Fruit fly (Drosophila melanogaster) whole organism, wandering third instar larva: ENCODE data around the gene Lrrk.

Experiments
- Abd-B ChIP-seq: fragments of >200 bp; optimal IDR thresholded peaks from 2 replicates; lab custom pipeline; 2017; ENCODE audit warnings: missing biosample characterization, missing genetic modification characterization
- Dfd ChIP-seq: fragments of >200 bp; optimal IDR thresholded peaks from 2 replicates; lab custom pipeline; 2017; ENCODE audit warnings: missing biosample characterization, missing genetic modification characterization
- Dif ChIP-seq: fragments of 200-275, 200-300 bp; sonication (Bioruptor generic); optimal IDR thresholded peaks from 2 replicates; lab custom pipeline; 2018; ENCODE audit warnings: missing biosample characterization, missing genetic modification characterization; ENCODE audit not compliant: partially characterized antibody
- HLH106 ChIP-seq: fragments of 200-800 bp; optimal IDR thresholded peaks from 3 replicates; lab custom pipeline; 2019; ENCODE audit warnings: missing biosample characterization, mild to moderate bottlenecking, missing genetic modification characterization, moderate library complexity
- Hnf4 ChIP-seq: fragments of 200-800 bp; sonication (Bioruptor generic); optimal IDR thresholded peaks from 2 replicates; lab custom pipeline; 2016; ENCODE audit warnings: missing biosample characterization, mild to moderate bottlenecking, missing genetic modification characterization
- Jra ChIP-seq: sonication (Bioruptor generic); optimal IDR thresholded peaks from 2 replicates; lab custom pipeline; 2016; ENCODE audit warnings: missing biosample characterization, missing genetic modification characterization
- Myc ChIP-seq: fragments of >200 bp; optimal IDR thresholded peaks from 2 replicates; lab custom pipeline; 2017
- Vsx2 ChIP-seq: fragments of 200-300, 225-300 bp; sonication (Bioruptor generic); optimal IDR thresholded peaks from 2 replicates; lab custom pipeline; 2018; ENCODE audit warnings: missing biosample characterization, missing genetic modification characterization; ENCODE audit not compliant: partially characterized antibody
- brk ChIP-seq: fragments of 200-800 bp; sonication (Bioruptor generic); optimal IDR thresholded peaks from 2 replicates; lab custom pipeline; 2016; ENCODE audit warnings: missing biosample characterization, mild to moderate bottlenecking, missing genetic modification characterization
- dl ChIP-seq, 2 experiments: fragments of 175-275, 200-275 bp in 1 of 2; fragments of 200-275 bp in 1 of 2; sonication (Bioruptor generic); optimal IDR thresholded peaks; lab custom pipeline; 2018; ENCODE audit warnings: mild to moderate bottlenecking in 2 of 2, missing biosample characterization in 2 of 2, missing genetic modification characterization in 2 of 2, moderate library complexity in 2 of 2; ENCODE audit not compliant: partially characterized antibody in 2 of 2, insufficient read depth in 1 of 2
- ey ChIP-seq: fragments of 200-800 bp; sonication (Bioruptor generic); optimal IDR thresholded peaks from 2 replicates; lab custom pipeline; 2016; ENCODE audit warnings: missing biosample characterization, missing genetic modification characterization
- foxo ChIP-seq, 2 experiments: fragments of 200-800 bp; sonication (Bioruptor generic); optimal IDR thresholded peaks; 2 replicates in 1 of 2; 3 replicates in 1 of 2; lab custom pipeline; 2016 to 2017; ENCODE audit warnings: missing biosample characterization in 2 of 2, missing genetic modification characterization in 2 of 2
- fru ChIP-seq: fragments of 200-800 bp; sonication (Bioruptor generic); optimal IDR thresholded peaks from 3 replicates; lab custom pipeline; 2016; ENCODE audit warnings: missing biosample characterization, mild to moderate bottlenecking, missing genetic modification characterization
- h ChIP-seq: fragments of 200-800 bp; sonication (Bioruptor generic); optimal IDR thresholded peaks from 3 replicates; lab custom pipeline; 2016; ENCODE audit warnings: missing biosample characterization, mild to moderate bottlenecking, missing genetic modification characterization
- jim ChIP-seq: fragments of 175-275, 200-325 bp; sonication (Bioruptor generic); optimal IDR thresholded peaks from 2 replicates; lab custom pipeline; 2016; ENCODE audit warnings: missing biosample characterization, mild to moderate bottlenecking, missing genetic modification characterization
- lola ChIP-seq: fragments of >200 bp; optimal IDR thresholded peaks from 2 replicates; lab custom pipeline; 2017; ENCODE audit warnings: missing biosample characterization, missing genetic modification characterization
- pan ChIP-seq: fragments of >200 bp; optimal IDR thresholded peaks from 2 replicates; lab custom pipeline; 2017
- psq ChIP-seq: fragments of 200-800 bp; sonication (Bioruptor generic); optimal IDR thresholded peaks from 3 replicates; lab custom pipeline; 2017; ENCODE audit warnings: missing biosample characterization, mild to moderate bottlenecking, missing genetic modification characterization, moderate library complexity
- rgr ChIP-seq: fragments of 200-800 bp; sonication (Bioruptor generic); optimal IDR thresholded peaks from 3 replicates; lab custom pipeline; 2016; ENCODE audit warnings: missing biosample characterization, mild to moderate bottlenecking, missing genetic modification characterization
- sage ChIP-seq: fragments of 200-800 bp; sonication (Bioruptor generic); optimal IDR thresholded peaks from 2 replicates; lab custom pipeline; 2016; ENCODE audit warnings: missing biosample characterization, mild to moderate bottlenecking, missing genetic modification characterization
- sv ChIP-seq: fragments of 200-800 bp; sonication (Bioruptor generic); optimal IDR thresholded peaks from 3 replicates; lab custom pipeline; 2016; ENCODE audit warnings: missing biosample characterization, missing genetic modification characterization
- tai ChIP-seq: sonication (Bioruptor generic); optimal IDR thresholded peaks from 2 replicates; lab custom pipeline; 2016; ENCODE audit warnings: missing biosample characterization, missing genetic modification characterization
- usp ChIP-seq: fragments of >200 bp; optimal IDR thresholded peaks from 2 replicates; lab custom pipeline; 2017; ENCODE audit warnings: missing biosample characterization, missing genetic modification characterization
- woc ChIP-seq: sonication (Bioruptor generic); optimal IDR thresholded peaks from 2 replicates; lab custom pipeline; 2016; ENCODE audit warnings: missing biosample characterization, mild to moderate bottlenecking, missing genetic modification characterization

Lrrk gene

DNA sequence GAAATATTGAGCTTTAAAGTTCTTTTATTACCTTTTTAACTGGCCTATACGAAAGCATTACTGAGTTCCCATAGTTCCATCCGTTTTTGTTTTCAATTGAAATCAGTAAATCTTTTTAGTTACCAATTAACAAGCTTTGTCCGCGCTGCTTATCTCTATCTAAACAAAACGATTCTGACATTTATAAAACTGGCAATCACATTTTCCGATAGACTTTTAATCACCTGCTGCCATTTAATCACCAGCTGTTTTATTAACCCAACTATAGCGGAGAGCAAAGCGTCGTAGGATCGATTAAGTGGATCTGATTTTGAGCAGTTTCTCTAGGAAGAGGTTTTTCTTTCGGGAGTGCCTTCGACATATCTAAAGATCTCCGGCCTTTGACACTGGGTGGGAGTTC, 32.7 kb upstream of the Lrrk start:
- TF ChIP-seq ey = no peak
- TF ChIP-seq foxo (GFP tag; optimal IDR thresholded peaks at IDR 0.05; lab: Kevin White, UChicago) = no peak
- TF ChIP-seq, all 38 proteins: peak for 0

DNA sequence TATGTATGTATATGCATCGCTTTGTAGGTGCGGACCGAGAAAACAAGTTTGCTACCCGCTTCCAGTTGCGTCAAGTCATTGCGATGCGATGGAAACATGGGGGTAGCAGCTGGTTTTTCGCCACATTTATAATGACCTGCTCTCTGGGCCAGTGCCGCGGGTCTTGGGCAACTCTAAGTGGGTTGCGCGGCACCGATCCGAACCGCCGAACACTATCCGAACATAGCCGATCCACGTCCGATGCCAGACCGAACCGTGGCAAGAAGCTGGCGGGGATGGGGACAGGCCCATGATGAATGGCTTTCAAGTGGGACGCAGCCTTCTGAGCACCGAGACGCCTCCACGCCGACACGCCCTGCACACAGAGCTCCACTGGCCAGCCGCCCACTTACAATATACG, 31.2 kb upstream of the Lrrk start:
- no peak for TF ChIP-seq ey
- TF ChIP-seq usp (GFP tag; lab: Kevin White, UChicago) = no peak
- no peak for TF ChIP-seq fru (GFP tag; lab: Kevin White, UChicago)
- TF ChIP-seq h (GFP tag; lab: Kevin White, UChicago) = no peak
- TF ChIP-seq pan = no peak
- TF ChIP-seq psq (GFP tag; lab: Kevin White, UChicago) = no peak

DNA sequence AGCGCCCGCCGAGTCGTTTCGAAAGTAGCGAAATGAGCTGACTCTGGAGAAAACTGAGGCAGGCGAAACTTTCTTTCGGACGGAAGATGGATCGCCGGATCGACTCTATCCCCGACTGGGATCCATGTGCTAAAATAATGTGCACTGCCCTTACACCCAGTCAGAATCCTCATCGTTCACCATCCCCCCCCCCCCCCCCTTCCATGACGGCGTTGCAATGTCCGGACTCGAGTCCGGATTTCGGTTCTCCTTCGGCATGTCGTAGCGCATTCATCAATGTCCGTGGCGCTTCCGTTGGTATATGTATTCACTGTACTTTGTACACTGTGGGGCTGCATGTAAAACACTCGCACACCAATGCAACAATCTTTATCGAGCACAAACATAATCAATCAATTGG, 30.2 kb upstream of the Lrrk start:
- TF ChIP-seq Dfd (GFP tag; lab: Kevin White, UChicago) (peak; percentile 92), jim (GFP tag; lab: Kevin White, UChicago) (no peak)

DNA sequence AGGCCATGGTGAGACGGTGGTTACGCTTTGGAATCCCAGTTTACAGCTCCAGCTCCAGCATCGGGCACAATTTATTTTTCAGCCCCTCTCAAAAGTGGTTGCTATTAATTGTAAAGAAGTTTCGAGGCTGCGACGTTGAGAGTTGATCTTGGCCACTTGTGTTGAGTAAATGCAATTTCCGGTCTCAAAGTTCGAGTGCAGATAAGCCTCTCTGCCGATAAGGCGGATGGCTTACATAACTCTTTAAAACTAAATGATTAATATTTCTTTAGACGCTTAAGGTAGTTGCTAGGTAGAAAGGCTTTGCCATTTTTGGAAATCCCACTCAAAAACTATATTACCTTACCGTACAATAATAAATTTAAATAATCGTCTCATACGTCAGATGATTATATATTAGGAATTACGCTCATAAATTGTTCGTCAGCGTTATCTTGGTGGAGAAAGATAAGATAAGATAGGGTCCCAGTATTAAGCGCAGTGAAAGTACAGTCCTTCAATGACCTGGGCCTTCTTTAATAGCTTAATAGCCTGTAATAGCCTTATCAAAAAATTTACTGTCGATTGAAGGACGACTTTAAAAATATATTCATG, 29.6 kb upstream of the Lrrk start:
- TF ChIP-seq pan (no peak), Dif (GFP tag; lab: Kevin White, UChicago) (no peak)

DNA sequence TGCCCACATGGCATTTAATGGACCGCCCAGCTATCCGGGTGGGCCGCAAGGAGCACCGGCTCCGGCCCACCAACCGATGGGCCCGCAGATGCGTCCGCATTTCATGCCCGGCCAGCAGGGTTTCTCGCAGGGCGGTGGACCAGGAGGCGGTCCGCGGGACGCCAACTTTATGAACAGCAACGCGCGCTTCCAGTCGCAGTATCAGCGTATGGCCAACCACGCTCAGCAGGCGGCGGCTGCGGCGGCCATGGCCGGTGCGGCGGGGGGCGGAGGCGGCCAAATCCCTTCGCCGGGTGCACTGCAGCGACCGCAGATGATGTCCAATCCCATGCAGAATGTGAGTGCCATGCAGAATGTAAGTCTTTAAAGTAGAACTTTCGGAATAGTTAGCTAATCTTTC, 27.1 kb upstream of the Lrrk start:
- TF ChIP-seq Dfd (GFP tag; lab: Kevin White, UChicago) (peak; percentile 96), rgr (GFP tag; lab: Kevin White, UChicago) (no peak)
- TF ChIP-seq, all 38 proteins: peak for 1

DNA sequence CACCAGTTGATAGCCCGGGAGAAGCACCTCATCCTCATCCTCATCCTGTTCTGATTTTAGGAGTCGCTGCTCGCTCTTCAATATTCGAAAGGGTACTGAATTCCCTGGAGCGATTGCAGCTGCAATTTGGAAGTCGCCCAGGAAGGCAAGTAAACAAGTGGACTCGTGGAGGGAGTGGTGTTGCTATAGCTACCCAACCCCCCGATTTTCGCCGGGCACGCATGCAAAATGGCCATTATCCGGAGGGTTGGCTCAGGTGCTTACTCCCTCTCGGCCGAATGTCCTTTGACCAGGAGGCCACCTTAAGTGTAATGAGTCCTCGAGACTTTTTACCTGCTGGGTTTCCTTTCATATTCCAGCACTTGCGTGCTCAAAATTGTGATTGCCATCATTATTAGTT, 18.5 kb upstream of the Lrrk start, which contains the start of gene CG15923:
Gene CG15923, minus strand, starts transcription at position 101 of the 400 bp plus-strand sequence.
- no peak for TF ChIP-seq Vsx2 (GFP tag; lab: Kevin White, UChicago)
- no peak for TF ChIP-seq Hnf4 (GFP tag; lab: Kevin White, UChicago)
- TF ChIP-seq Jra = no peak
- no peak for TF ChIP-seq jim (GFP tag; lab: Kevin White, UChicago)
- no peak for TF ChIP-seq lola (GFP tag; lab: Kevin White, UChicago)
- no peak for TF ChIP-seq Myc (lab: Kevin White, UChicago)
- no peak for TF ChIP-seq dl (GFP tag; optimal IDR thresholded peaks at IDR 0.05; lab: Kevin White, UChicago; ENCODE audit: insufficient read depth in 1 of 2, partially characterized antibody in 2 of 2)
- no peak for TF ChIP-seq fru (GFP tag; lab: Kevin White, UChicago)
- no peak for TF ChIP-seq HLH106 (tag; lab: Kevin White, UChicago)
- TF ChIP-seq foxo (GFP tag; optimal IDR thresholded peaks at IDR 0.05; lab: Kevin White, UChicago) = no peak

DNA sequence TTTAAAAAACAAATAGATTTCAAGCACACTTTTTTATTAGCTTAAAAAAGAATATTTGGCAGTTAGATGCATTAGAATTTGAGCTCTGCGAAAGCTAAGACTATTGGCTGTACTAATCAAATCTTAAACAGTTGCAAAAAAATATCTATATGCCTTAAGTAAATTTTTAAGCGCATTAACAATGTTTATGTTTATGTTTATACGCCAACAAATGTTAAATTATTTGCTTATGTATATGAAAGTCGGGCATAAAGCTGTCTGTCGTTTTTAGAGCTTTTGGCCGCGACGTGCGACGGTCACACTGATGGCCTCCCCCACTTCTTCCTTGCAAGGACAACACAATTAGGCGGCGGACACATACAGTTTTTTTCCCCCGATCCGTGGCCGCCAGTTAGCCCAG, 17.7 kb upstream of the Lrrk start, which contains the start of gene CG5466:
Gene CG5466, plus strand, starts transcription at position 301 of the 400 bp plus-strand sequence.
- TF ChIP-seq sv (GFP tag; lab: Kevin White, UChicago) = no peak
- TF ChIP-seq HLH106 (tag; lab: Kevin White, UChicago) = no peak
- TF ChIP-seq sage (GFP tag; lab: Kevin White, UChicago) = no peak
- no peak for TF ChIP-seq psq (GFP tag; lab: Kevin White, UChicago)
- no peak for TF ChIP-seq woc (GFP tag; lab: Kevin White, UChicago)
- TF ChIP-seq tai (GFP tag; lab: Kevin White, UChicago) = no peak
- no peak for TF ChIP-seq brk (GFP tag; lab: Kevin White, UChicago)
- TF ChIP-seq dl (GFP tag; optimal IDR thresholded peaks at IDR 0.05; lab: Kevin White, UChicago; ENCODE audit: insufficient read depth in 1 of 2, partially characterized antibody in 2 of 2) = no peak
- TF ChIP-seq Abd-B (GFP tag; lab: Kevin White, UChicago) = no peak

DNA sequence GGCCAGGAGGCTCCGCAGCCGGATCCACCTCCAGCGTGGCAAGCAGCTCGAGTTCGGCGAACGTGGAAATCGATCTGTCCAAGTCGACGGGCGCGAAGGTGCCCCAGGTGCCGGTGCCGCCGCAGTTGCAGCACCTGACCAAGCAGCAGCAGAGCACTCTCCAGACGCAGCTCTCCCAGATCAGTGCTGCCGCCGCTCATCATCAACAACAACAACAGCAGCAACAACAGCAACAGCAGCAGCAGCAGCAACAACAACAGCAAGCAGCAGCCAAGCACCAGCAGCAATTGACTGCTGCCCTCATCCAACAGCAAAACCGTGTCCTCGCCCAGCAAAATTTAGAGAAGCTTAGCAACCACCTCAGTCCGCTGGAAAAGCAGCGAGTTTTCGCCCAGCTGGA, 16.3 kb upstream of the Lrrk start:
- TF ChIP-seq Dfd (GFP tag; lab: Kevin White, UChicago) (peak; percentile 62), rgr (GFP tag; lab: Kevin White, UChicago) (no peak)
